Worm (Caenorhabditis elegans) whole organism, late embryonic: ENCODE results near the gene D1086.1.
A peak's percentile ranks its signal among the peaks of the same experiment; 100 is the strongest.

Experiments
- C38D4.7 ChIP-seq: fragments of 200-800 bp; sonication (Bioruptor generic); optimal IDR thresholded peaks from 2 replicates; lab custom pipeline; 2018; ENCODE audit warnings: mild to moderate bottlenecking, missing genetic modification characterization, moderate library complexity, missing compliant biosample characterization
- K02D7.2 ChIP-seq: sonication (generic microtip); optimal IDR thresholded peaks from 2 replicates; lab custom pipeline; 2017; ENCODE audit warnings: mild to moderate bottlenecking, missing genetic modification characterization, missing compliant biosample characterization
- T23F11.4 ChIP-seq: fragments of 200-800 bp; sonication (Bioruptor generic); optimal IDR thresholded peaks from 2 replicates; lab custom pipeline; 2018; ENCODE audit warnings: mild to moderate bottlenecking, missing genetic modification characterization, missing compliant biosample characterization
- Y22D7AL.16 ChIP-seq: sonication (generic microtip); optimal IDR thresholded peaks from 2 replicates; lab custom pipeline; 2016; ENCODE audit warnings: missing genetic modification characterization, missing compliant biosample characterization
- ama-1 ChIP-seq: fragments of 150-350 bp; optimal IDR thresholded peaks from 2 replicates; lab custom pipeline; 2014
- ceh-2 ChIP-seq: sonication (generic microtip); optimal IDR thresholded peaks from 2 replicates; lab custom pipeline; 2016; ENCODE audit warnings: missing genotype, missing genetic modification characterization, missing compliant biosample characterization
- ceh-22 ChIP-seq: sonication (generic microtip); optimal IDR thresholded peaks from 2 replicates; lab custom pipeline; 2017; ENCODE audit warnings: missing biosample characterization, missing genetic modification characterization
- ceh-31 ChIP-seq: sonication (generic microtip); optimal IDR thresholded peaks from 2 replicates; lab custom pipeline; 2016; ENCODE audit warnings: missing genetic modification characterization, missing compliant biosample characterization
- ceh-34 ChIP-seq: sonication (generic microtip); optimal IDR thresholded peaks from 2 replicates; lab custom pipeline; 2016; ENCODE audit warnings: mild to moderate bottlenecking, missing genetic modification characterization, missing compliant biosample characterization
- ceh-6 ChIP-seq: fragments of 200-800 bp; sonication (Bioruptor generic); optimal IDR thresholded peaks from 2 replicates; lab custom pipeline; 2018; ENCODE audit warnings: mild to moderate bottlenecking, missing genetic modification characterization, missing compliant biosample characterization
- ceh-9 ChIP-seq: sonication (generic microtip); optimal IDR thresholded peaks from 2 replicates; lab custom pipeline; 2016; ENCODE audit warnings: mild to moderate bottlenecking, missing genetic modification characterization, inconsistent platforms, missing compliant biosample characterization
- dve-1 ChIP-seq: sonication (generic microtip); optimal IDR thresholded peaks from 2 replicates; lab custom pipeline; 2017; ENCODE audit warnings: antibody characterized with exemption, mild to moderate bottlenecking, missing genetic modification characterization, missing compliant biosample characterization
- eyg-1 ChIP-seq: sonication (generic microtip); optimal IDR thresholded peaks from 2 replicates; lab custom pipeline; 2016; ENCODE audit warnings: missing genotype, missing genetic modification characterization, missing compliant biosample characterization
- hlh-13 ChIP-seq: fragments of 200-800 bp; sonication (Bioruptor generic); optimal IDR thresholded peaks from 2 replicates; lab custom pipeline; 2018; ENCODE audit warnings: mild to moderate bottlenecking, missing genetic modification characterization, missing compliant biosample characterization
- hlh-15 ChIP-seq: sonication (generic microtip); optimal IDR thresholded peaks from 2 replicates; lab custom pipeline; 2016; ENCODE audit warnings: missing genetic modification characterization, missing compliant biosample characterization
- lin-11 ChIP-seq: fragments of 200-800 bp; sonication (Bioruptor generic); optimal IDR thresholded peaks from 2 replicates; lab custom pipeline; 2018; ENCODE audit warnings: mild to moderate bottlenecking, missing genetic modification characterization, missing compliant biosample characterization
- mec-3 ChIP-seq: sonication (generic microtip); optimal IDR thresholded peaks from 2 replicates; lab custom pipeline; 2016; ENCODE audit warnings: borderline replicate concordance, missing genetic modification characterization, missing compliant biosample characterization
- nfya-1 ChIP-seq: sonication (generic microtip); optimal IDR thresholded peaks from 2 replicates; lab custom pipeline; 2017; ENCODE audit warnings: missing genetic modification characterization, mild to moderate bottlenecking, missing compliant biosample characterization, antibody characterized with exemption, moderate library complexity
- nhr-11 ChIP-seq: fragments of 150-350 bp; optimal IDR thresholded peaks from 2 replicates; lab custom pipeline; 2014; ENCODE audit warnings: missing biosample characterization, missing genetic modification characterization
- odd-2 ChIP-seq: sonication (generic microtip); optimal IDR thresholded peaks from 2 replicates; lab custom pipeline; 2017; ENCODE audit warnings: antibody characterized with exemption, mild to moderate bottlenecking, missing genetic modification characterization, missing compliant biosample characterization
- pag-3 ChIP-seq: sonication (generic microtip); optimal IDR thresholded peaks from 2 replicates; lab custom pipeline; 2016; ENCODE audit warnings: missing compliant biosample characterization, missing genetic modification characterization, borderline replicate concordance
- pha-2 ChIP-seq: sonication (generic microtip); optimal IDR thresholded peaks from 2 replicates; lab custom pipeline; 2017; ENCODE audit warnings: mild to moderate bottlenecking, missing genetic modification characterization, missing compliant biosample characterization
- ref-2 ChIP-seq: sonication (generic microtip); optimal IDR thresholded peaks from 2 replicates; lab custom pipeline; 2016; ENCODE audit warnings: missing genetic modification characterization, missing compliant biosample characterization
- rnt-1 ChIP-seq: sonication (generic microtip); optimal IDR thresholded peaks from 2 replicates; lab custom pipeline; 2016; ENCODE audit warnings: missing genetic modification characterization, missing compliant biosample characterization
- sdc-2 ChIP-seq: sonication (generic microtip); optimal IDR thresholded peaks from 2 replicates; lab custom pipeline; 2016; ENCODE audit warnings: missing genotype, missing genetic modification characterization, missing compliant biosample characterization
- unc-55 ChIP-seq: sonication (generic microtip); optimal IDR thresholded peaks from 2 replicates; lab custom pipeline; 2017; ENCODE audit warnings: missing biosample characterization, missing genetic modification reagents, missing genetic modification characterization
- ztf-16 ChIP-seq: sonication (generic microtip); optimal IDR thresholded peaks from 2 replicates; lab custom pipeline; 2017; ENCODE audit warnings: missing genetic modification characterization, missing compliant biosample characterization

Gene D1086.1

ce11 chrV:14088051-14088450 lies 10.6 kb upstream of the D1086.1 start, which contains the start of gene D1086.19:
Gene D1086.19, plus strand, starts transcription at chrV:14088351.
- TF ChIP-seq rnt-1 (no peak), nhr-11 (tag; lab: Kevin White, UChicago) (no peak), dve-1 (tag; lab: Kevin White, UChicago) (no peak), T23F11.4 (GFP tag; lab: Kevin White, UChicago) (no peak), ceh-22 (no peak), nfya-1 (tag; lab: Kevin White, UChicago) (no peak), pha-2 (tag; lab: Kevin White, UChicago) (no peak), ceh-34 (tag; lab: Kevin White, UChicago) (no peak), ref-2 (tag; lab: Kevin White, UChicago) (no peak), odd-2 (no peak), C38D4.7 (GFP tag; lab: Kevin White, UChicago) (no peak), sdc-2 (tag; lab: Kevin White, UChicago) (no peak), K02D7.2 (tag; lab: Kevin White, UChicago) (no peak)

ce11 chrV:14090309-14090967 lies 8.2 kb upstream of the D1086.1 start, which contains the start of the genes D1086.5 and him-5:
Gene D1086.5, minus strand, starts transcription at chrV:14090359.
Gene him-5, plus strand, starts transcription at chrV:14090426.
- TF ChIP-seq Y22D7AL.16 (no peak), T23F11.4 (GFP tag; lab: Kevin White, UChicago) (no peak), mec-3 (tag; lab: Kevin White, UChicago) (no peak), sdc-2 (tag; lab: Kevin White, UChicago) (no peak), hlh-15 (tag; lab: Kevin White, UChicago) (no peak)

- TF ChIP-seq nhr-11 (tag; lab: Kevin White, UChicago) (no peak), ama-1 (lab: Kevin White, UChicago) (peak; percentile 72), ceh-34 (tag; lab: Kevin White, UChicago) (no peak), C38D4.7 (GFP tag; lab: Kevin White, UChicago) (no peak), eyg-1 (tag; lab: Kevin White, UChicago) (no peak)
These were observed 6.3 kb upstream of the D1086.1 start, which contains the start of gene D1086.3 for ce11 chrV:14092403-14092802. Gene D1086.3, plus strand, starts transcription at chrV:14092792.

ce11 chrV:14093805-14094204 lies 4.9 kb upstream of the D1086.1 start, which contains the start of gene D1086.8:
Gene D1086.8, plus strand, starts transcription at chrV:14094105.
- TF ChIP-seq nfya-1 (tag; lab: Kevin White, UChicago) (no peak), sdc-2 (tag; lab: Kevin White, UChicago) (no peak), ztf-16 (tag; lab: Kevin White, UChicago) (no peak), pha-2 (tag; lab: Kevin White, UChicago) (no peak), ceh-2 (tag; lab: Kevin White, UChicago) (no peak), ref-2 (tag; lab: Kevin White, UChicago) (no peak), hlh-13 (no peak), ceh-6 (no peak), ceh-22 (no peak)

- TF ChIP-seq lin-11 (tag; lab: Kevin White, UChicago) (no peak), T23F11.4 (GFP tag; lab: Kevin White, UChicago) (no peak), hlh-15 (tag; lab: Kevin White, UChicago) (no peak), sdc-2 (tag; lab: Kevin White, UChicago) (no peak)
These were observed 4.1 kb upstream of the D1086.1 start for ce11 chrV:14094546-14094945.

ce11 chrV:14094953-14095352 lies 3.7 kb upstream of the D1086.1 start:
- TF ChIP-seq unc-55 (GFP tag; lab: Kevin White, UChicago) (peak; percentile 9), ceh-9 (no peak), pag-3 (tag; lab: Kevin White, UChicago) (no peak), pha-2 (tag; lab: Kevin White, UChicago) (no peak)

ce11 chrV:14097358-14097757 lies 1.3 kb upstream of the D1086.1 start:
- no peak for TF ChIP-seq hlh-15 (tag; lab: Kevin White, UChicago)
- TF ChIP-seq hlh-13 = no peak
- TF ChIP-seq sdc-2 (tag; lab: Kevin White, UChicago) = no peak
- TF ChIP-seq ceh-31 (tag; lab: Kevin White, UChicago) = no peak
- TF ChIP-seq, all 69 proteins: peak for 0
